Worm (Caenorhabditis elegans): ENCODE results near the gene Y53G8AM.7.

ce11 chrIII:3241943-3242342 is 24.6 kb downstream of the Y53G8AM.7 start:
- TF ChIP-seq nhr-237 (tag; optimal IDR thresholded peaks at IDR 0.05) (no peak), ces-1 (GFP tag; optimal IDR thresholded peaks at IDR 0.05) (no peak), pha-4 (tag; optimal IDR thresholded peaks at IDR 0.05) (no peak), lin-13 (tag; optimal IDR thresholded peaks at IDR 0.05) (no peak), unc-39 (tag; optimal IDR thresholded peaks at IDR 0.05) (no peak), unc-62 (GFP tag; optimal IDR thresholded peaks at IDR 0.05) (no peak), mab-5 (tag; optimal IDR thresholded peaks at IDR 0.05) (no peak), nhr-12 (tag; optimal IDR thresholded peaks at IDR 0.05) (no peak), nhr-2 (tag; optimal IDR thresholded peaks at IDR 0.05) (no peak), cnd-1 (tag; optimal IDR thresholded peaks at IDR 0.05) (no peak), lsy-2 (tag; optimal IDR thresholded peaks at IDR 0.05) (no peak), elt-1 (tag; optimal IDR thresholded peaks at IDR 0.05; ENCODE audit: borderline replicate concordance, insufficient read depth) (no peak)
